Fruit fly (Drosophila melanogaster) whole organism, prepupa: ENCODE measurements around the gene mRpL37.
A peak's percentile ranks its signal among the peaks of the same experiment; 100 is the strongest.

Experiments
- CG6854 ChIP-seq: fragments of 200-800 bp; sonication (Bioruptor generic); optimal IDR thresholded peaks from 2 replicates; lab custom pipeline; 2017; ENCODE audit warnings: missing biosample characterization, mild to moderate bottlenecking, missing genetic modification characterization
- CG8119 ChIP-seq: fragments of 200-800 bp; sonication (Bioruptor generic); IDR thresholded peaks from 3 replicates; pipeline ENCODE4 v1.3.6; 2022; ENCODE audit warnings: missing biosample characterization, missing genetic modification characterization
- Ets96B ChIP-seq: fragments of 200-800 bp; optimal IDR thresholded peaks from 2 replicates; lab custom pipeline; 2019; ENCODE audit warnings: missing biosample characterization, mild to moderate bottlenecking, missing genetic modification characterization, moderate library complexity
- OdsH ChIP-seq: fragments of 200-800 bp; sonication (Bioruptor generic); optimal IDR thresholded peaks from 3 replicates; lab custom pipeline; 2016; ENCODE audit warnings: missing biosample characterization, missing genetic modification characterization
- Sox102F ChIP-seq: fragments of 200-800 bp; sonication (Bioruptor generic); optimal IDR thresholded peaks from 2 replicates; lab custom pipeline; 2016; ENCODE audit warnings: missing biosample characterization, mild to moderate bottlenecking, missing genetic modification characterization
- esn ChIP-seq: fragments of 200-800 bp; sonication (Bioruptor generic); optimal IDR thresholded peaks from 2 replicates; lab custom pipeline; 2016; ENCODE audit warnings: missing biosample characterization, mild to moderate bottlenecking, missing genetic modification characterization, moderate library complexity

DNA sequence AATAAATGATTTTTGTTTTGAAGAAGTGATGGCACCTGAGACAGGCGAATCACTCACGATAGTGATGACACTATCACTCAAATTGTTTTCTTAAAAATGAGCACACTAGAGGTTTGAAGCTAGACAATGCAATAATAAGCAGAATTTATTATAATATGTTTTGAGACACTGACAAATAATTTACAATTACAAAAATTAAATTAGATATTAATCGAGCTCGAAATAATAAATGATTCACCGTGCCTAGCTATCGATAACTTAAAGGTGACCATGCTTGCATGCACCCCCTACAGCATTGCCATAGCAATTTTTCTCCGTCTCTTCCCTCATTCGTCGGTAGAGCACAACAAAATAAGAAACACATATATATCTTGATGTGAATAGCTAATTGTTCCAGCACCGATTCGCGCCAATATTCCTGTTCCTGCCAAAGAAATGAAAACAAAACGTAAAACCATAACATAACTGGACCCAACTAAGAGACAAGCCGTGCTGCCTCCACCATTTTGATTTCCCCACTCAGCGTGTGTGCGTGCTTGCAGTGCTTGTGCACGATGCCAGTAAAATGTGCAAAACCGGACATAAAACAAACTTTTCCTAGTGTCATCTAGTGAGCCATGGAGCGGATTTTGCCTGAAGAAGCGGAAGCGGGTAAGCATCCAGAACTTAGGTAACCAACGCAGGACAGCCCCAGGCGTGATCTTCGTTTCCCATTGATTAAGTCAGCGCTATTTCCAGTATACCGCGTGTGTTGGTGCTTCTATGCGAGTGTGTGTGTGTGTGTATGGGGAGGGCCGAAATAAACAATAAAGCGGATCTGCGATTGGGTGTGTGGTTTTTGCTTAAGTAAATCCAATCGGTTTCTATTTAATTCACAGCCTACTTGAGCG is 22.7 kb downstream of the mRpL37 start, which contains the start of the genes MED7 and Cap-H2:
- peak; percentile 44; the same call in 1 of the 3 replicates for TF ChIP-seq CG8119
- peak; percentile 80 for TF ChIP-seq esn (GFP tag; lab: Kevin White, UChicago)
- peak; percentile 66 for TF ChIP-seq Sox102F
- peak; percentile 76 for TF ChIP-seq OdsH (GFP tag; lab: Kevin White, UChicago)
- TF ChIP-seq CG6854 (GFP tag; lab: Kevin White, UChicago): no peak
- TF ChIP-seq Ets96B (tag; lab: Kevin White, UChicago): peak; percentile 60
